ENCODE assay signal across 4 fruit fly cellular contexts in the genomic region with DNA sequence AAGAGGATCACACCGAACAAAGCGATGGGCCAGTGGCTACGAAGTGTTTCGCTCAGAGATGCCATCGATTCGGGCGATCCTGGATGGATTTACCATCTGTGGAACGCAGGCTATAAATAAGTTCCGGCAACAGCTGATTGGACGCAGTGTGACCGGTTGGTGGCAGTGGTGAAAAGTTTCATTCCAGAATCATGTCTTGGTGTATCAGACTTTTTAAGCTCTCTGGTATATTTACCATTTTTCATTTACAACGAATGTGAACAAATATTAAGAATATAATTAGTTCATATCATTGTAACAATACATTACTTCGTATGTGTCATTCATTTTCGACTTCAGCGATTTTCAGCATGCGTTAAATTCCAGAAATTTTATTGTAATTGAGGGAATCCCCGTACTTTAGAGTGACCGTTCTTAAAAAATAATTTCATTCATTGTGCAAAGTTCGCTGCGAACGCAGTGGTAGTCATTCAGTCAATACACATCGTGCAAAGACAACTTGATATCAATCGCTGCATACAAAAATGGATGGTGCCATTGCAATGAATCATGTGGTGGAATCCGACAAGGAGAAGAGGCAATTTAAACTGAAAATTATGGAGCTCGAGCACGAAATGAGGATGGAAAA.
TF ChIP-seq lines count a peak whose summit lies in the region.

Gene Tmem43, minus strand, starts transcription at position 152 of the 628 bp plus-strand sequence.

- TF ChIP-seq CTCF in whole organism, embryonic (GFP tag; optimal IDR thresholded peaks at IDR 0.05; lab: Kevin White, UChicago), result no peak

TF ChIP-seq in whole organism, adult, 20 proteins besides CTCF, POLR2A, EP300 and RAD21:
- peak; percentile 39 for TF ChIP-seq bab1 (GFP tag; optimal IDR thresholded peaks at IDR 0.05; lab: Kevin White, UChicago)
- TF ChIP-seq cnc (optimal IDR thresholded peaks at IDR 0.05; lab: Kevin White, UChicago), result no peak
- no peak for TF ChIP-seq CG12768 (GFP tag; optimal IDR thresholded peaks at IDR 0.05; lab: Kevin White, UChicago)

TF ChIP-seq in whole organism, embryonic, 481 proteins besides CTCF, POLR2A, EP300 and RAD21 (continues in another document):
- peak; percentile 14; the same call in 1 of the 4 replicates for TF ChIP-seq Dll (GFP tag; IDR thresholded peaks at IDR 0.05; lab: Robert Waterston, UW; ENCODE audit: partially characterized antibody)
- TF ChIP-seq Ets97D (GFP tag; optimal IDR thresholded peaks at IDR 0.05; lab: Kevin White, UChicago), result peak; percentile 41
- TF ChIP-seq CG1603 (tag; optimal IDR thresholded peaks at IDR 0.05; lab: Kevin White, UChicago), result peak; percentile 41
- peak; percentile 53 for TF ChIP-seq Sin3A (optimal IDR thresholded peaks at IDR 0.05; lab: Kevin White, UChicago)
- no peak for TF ChIP-seq CG7745 (tag; optimal IDR thresholded peaks at IDR 0.05; lab: Kevin White, UChicago)
- TF ChIP-seq CG11085 (GFP tag; IDR thresholded peaks at IDR 0.05; lab: Robert Waterston, UW), result no peak
- peak; percentile 9 for TF ChIP-seq phol (tag; optimal IDR thresholded peaks at IDR 0.05; lab: Kevin White, UChicago)
- TF ChIP-seq CG6765 (GFP tag; optimal IDR thresholded peaks at IDR 0.05; lab: Kevin White, UChicago), result no peak
- no peak for TF ChIP-seq CG13296 (GFP tag; optimal IDR thresholded peaks at IDR 0.05; lab: Kevin White, UChicago)
- no peak for TF ChIP-seq CG10209 (GFP tag; optimal IDR thresholded peaks at IDR 0.05; lab: Kevin White, UChicago)
- TF ChIP-seq CG8281 (tag; optimal IDR thresholded peaks at IDR 0.05; lab: Kevin White, UChicago), result peak; percentile 95
- no peak for TF ChIP-seq klu (GFP tag; IDR thresholded peaks at IDR 0.05; lab: Robert Waterston, UW)
- peak; percentile 63 for TF ChIP-seq CG15514 (GFP tag; optimal IDR thresholded peaks at IDR 0.05; lab: Kevin White, UChicago)
- peak; percentile 40; the same call in 1 of the 2 replicates for TF ChIP-seq unc-4 (GFP tag; IDR thresholded peaks at IDR 0.05; lab: Robert Waterston, UW; ENCODE audit: partially characterized antibody)
- TF ChIP-seq CG8290 (GFP tag; optimal IDR thresholded peaks at IDR 0.05; lab: Kevin White, UChicago), result peak; percentile 63
- TF ChIP-seq CG8290 (tag; optimal IDR thresholded peaks at IDR 0.05; lab: Kevin White, UChicago), result peak in 1 of 2 experiments; percentile 24
- peak; percentile 26; the same call in 1 of the 2 replicates for TF ChIP-seq E2f2 (GFP tag; IDR thresholded peaks at IDR 0.05; lab: Robert Waterston, UW)
- TF ChIP-seq stwl (tag; optimal IDR thresholded peaks at IDR 0.05; lab: Kevin White, UChicago), result peak; percentile 54
- peak; percentile 76 for TF ChIP-seq pzg (GFP tag; optimal IDR thresholded peaks at IDR 0.05; lab: Kevin White, UChicago)
- TF ChIP-seq crp (GFP tag; optimal IDR thresholded peaks at IDR 0.05; lab: Kevin White, UChicago), result peak in 1 of 2 experiments; percentile 86
- TF ChIP-seq hbn (GFP tag; IDR thresholded peaks at IDR 0.05; lab: Robert Waterston, UW; ENCODE audit: partially characterized antibody), result peak; percentile 31; the same call in 1 of the 2 replicates
- TF ChIP-seq CoRest (tag; optimal IDR thresholded peaks at IDR 0.05; lab: Kevin White, UChicago), result peak; percentile 26
- peak; percentile 40 for TF ChIP-seq Dp (GFP tag; optimal IDR thresholded peaks at IDR 0.05; lab: Kevin White, UChicago)
- TF ChIP-seq Med (GFP tag; lab: Kevin White, UChicago), result peak; percentile 81
- peak; percentile 90 for TF ChIP-seq MBD-R2 (GFP tag; IDR thresholded peaks at IDR 0.05; lab: Robert Waterston, UW)

TF ChIP-seq in whole organism, prepupa, 60 proteins besides CTCF, POLR2A, EP300 and RAD21:
- peak; percentile 68 for TF ChIP-seq Eip78C (GFP tag; lab: Kevin White, UChicago)
- no peak for TF ChIP-seq CG6792 (GFP tag; optimal IDR thresholded peaks at IDR 0.05; lab: Kevin White, UChicago)

TF ChIP-seq in whole organism, wandering third instar larva, 38 proteins besides CTCF, POLR2A, EP300 and RAD21:
- TF ChIP-seq Hr78 (GFP tag; optimal IDR thresholded peaks at IDR 0.05; lab: Kevin White, UChicago) (no peak), Rel (GFP tag; optimal IDR thresholded peaks at IDR 0.05; lab: Kevin White, UChicago) (no peak), Rel (tag; optimal IDR thresholded peaks at IDR 0.05; lab: Kevin White, UChicago) (peak; percentile 99)
